Worm (Caenorhabditis elegans): Measurements from ENCODE around the gene Y48A6C.4.

- no peak for TF ChIP-seq lin-13 (GFP tag; optimal IDR thresholded peaks at IDR 0.05)
- TF ChIP-seq ama-1 (optimal IDR thresholded peaks at IDR 0.05): no peak
- TF ChIP-seq nhr-6 (tag; optimal IDR thresholded peaks at IDR 0.05): no peak
- TF ChIP-seq mdl-1 (tag; optimal IDR thresholded peaks at IDR 0.05): no peak
- TF ChIP-seq nhr-11 (tag; optimal IDR thresholded peaks at IDR 0.05): no peak
- no peak for TF ChIP-seq skn-1 (tag; optimal IDR thresholded peaks at IDR 0.05)
- peak; percentile 43 for TF ChIP-seq unc-55 (GFP tag; optimal IDR thresholded peaks at IDR 0.05)
- no peak for TF ChIP-seq egl-27 (tag; optimal IDR thresholded peaks at IDR 0.05)
- peak; percentile 32 for TF ChIP-seq F13H6.1 (tag; optimal IDR thresholded peaks at IDR 0.05)
- no peak for TF ChIP-seq aly-2 (tag; optimal IDR thresholded peaks at IDR 0.05)
- TF ChIP-seq gmeb-1 (tag; optimal IDR thresholded peaks at IDR 0.05): peak; percentile 50
- no peak for TF ChIP-seq ceh-16 (tag; optimal IDR thresholded peaks at IDR 0.05)
- no peak for TF ChIP-seq unc-62 (GFP tag; optimal IDR thresholded peaks at IDR 0.05)
Measured at ce11 chrIII:11112718-11113117, 6.9 kb upstream of the Y48A6C.4 start.

Data from whole organism, L2 larva.